Fruit fly (Drosophila melanogaster) whole organism, embryonic: Measurements from ENCODE around the gene CG13114.

Experiments used
- Antp ChIP-seq: fragments of 200-800 bp; sonication (Bioruptor generic); optimal IDR thresholded peaks from 3 replicates; lab custom pipeline; 2016; ENCODE audit warnings: missing biosample characterization, missing genetic modification characterization
- Blimp-1 ChIP-seq: fragments of 200-800 bp; sonication (Bioruptor generic); optimal IDR thresholded peaks from 3 replicates; lab custom pipeline; 2018; ENCODE audit warnings: missing biosample characterization, missing genetic modification characterization, mild to moderate bottlenecking, moderate library complexity, missing genetic modification reagents
- CG11247 ChIP-seq: fragments of 200-800 bp; sonication (Bioruptor generic); IDR thresholded peaks from 2 replicates; pipeline ENCODE4 v1.3.6; 2022; ENCODE audit warnings: missing biosample characterization, missing genetic modification characterization
- CG11695 ChIP-seq: fragments of 200-800 bp; sonication (Bioruptor generic); IDR thresholded peaks from 3 replicates; pipeline ENCODE4 v1.3.6; 2022; ENCODE audit warnings: missing biosample characterization, missing genetic modification characterization
- CG1233 ChIP-seq: fragments of 200-800 bp; sonication (Bioruptor generic); optimal IDR thresholded peaks from 4 replicates; lab custom pipeline; 2018; ENCODE audit warnings: missing biosample characterization, mild to moderate bottlenecking, missing genetic modification characterization
- CG1529 ChIP-seq: fragments of 200-800 bp; sonication (Bioruptor generic); optimal IDR thresholded peaks from 3 replicates; lab custom pipeline; 2018; ENCODE audit warnings: missing biosample characterization, missing genetic modification characterization
- CG17829 ChIP-seq: fragments of 200-800 bp; optimal IDR thresholded peaks from 2 replicates; lab custom pipeline; 2019; ENCODE audit warnings: missing biosample characterization, mild to moderate bottlenecking, missing genetic modification characterization, moderate library complexity
- CG1832 ChIP-seq: fragments of 200-800 bp; sonication (Bioruptor generic); optimal IDR thresholded peaks from 2 replicates; lab custom pipeline; 2017; ENCODE audit warnings: missing biosample characterization, mild to moderate bottlenecking, missing genetic modification characterization, inconsistent platforms
- CG2116 ChIP-seq: fragments of 200-800 bp; sonication (Bioruptor generic); optimal IDR thresholded peaks from 3 replicates; lab custom pipeline; 2018; ENCODE audit warnings: missing biosample characterization, mild to moderate bottlenecking, missing genetic modification characterization
- CG31441 ChIP-seq: fragments of 200-800 bp; sonication (Bioruptor generic); IDR thresholded peaks from 2 replicates; pipeline ENCODE4 v1.3.6; 2022; ENCODE audit warnings: missing biosample characterization, missing genetic modification characterization
- CG4360 ChIP-seq: fragments of 200-800 bp; sonication (Bioruptor generic); IDR thresholded peaks from 2 replicates; pipeline ENCODE4 v1.3.6; 2022; ENCODE audit warnings: missing biosample characterization, missing genetic modification characterization
- CG5953 ChIP-seq: fragments of 200-800 bp; sonication (Bioruptor generic); IDR thresholded peaks from 2 replicates; pipeline ENCODE4 v1.3.6; 2022; ENCODE audit warnings: missing biosample characterization, missing genetic modification characterization
- CG6254 ChIP-seq: fragments of 200-800 bp; sonication (Bioruptor generic); optimal IDR thresholded peaks from 3 replicates; lab custom pipeline; 2017; ENCODE audit warnings: mild to moderate bottlenecking, missing biosample characterization, missing genetic modification reagents, missing genetic modification characterization
- CG6791 ChIP-seq: fragments of 200-800 bp; sonication (Bioruptor generic); IDR thresholded peaks from 3 replicates; pipeline ENCODE4 v1.3.6; 2022; ENCODE audit warnings: missing biosample characterization, missing genetic modification characterization; ENCODE audit not compliant: partially characterized antibody
- CG8290 ChIP-seq, 3 experiments: fragments of 200-800 bp; sonication (Bioruptor generic); optimal IDR thresholded peaks; 2 replicates each; lab custom pipeline; 2016 to 2019; ENCODE audit warnings: missing biosample characterization in 3 of 3, missing genetic modification characterization in 3 of 3, mild to moderate bottlenecking in 2 of 3, moderate library complexity in 1 of 3
- CG8388 ChIP-seq: fragments of 200-800 bp; sonication (Bioruptor generic); optimal IDR thresholded peaks from 2 replicates; lab custom pipeline; 2019; ENCODE audit warnings: missing biosample characterization, mild to moderate bottlenecking, missing genetic modification characterization, moderate library complexity
- CG9609 ChIP-seq: fragments of 200-800 bp; sonication (Bioruptor generic); optimal IDR thresholded peaks from 3 replicates; lab custom pipeline; 2016; ENCODE audit warnings: missing biosample characterization, missing genetic modification characterization
- CG9727 ChIP-seq: fragments of 200-800 bp; sonication (Bioruptor generic); optimal IDR thresholded peaks from 3 replicates; lab custom pipeline; 2017; ENCODE audit warnings: missing biosample characterization, mild to moderate bottlenecking, missing genetic modification characterization
- CG9932 ChIP-seq: fragments of 200-800 bp; sonication (Bioruptor generic); IDR thresholded peaks from 2 replicates; pipeline ENCODE4 v1.3.6; 2022; ENCODE audit warnings: missing biosample characterization, missing genetic modification characterization
- CTCF ChIP-seq: fragments of 200-800 bp; sonication (Bioruptor generic); optimal IDR thresholded peaks from 2 replicates; lab custom pipeline; 2017; ENCODE audit warnings: missing biosample characterization, mild to moderate bottlenecking, missing genetic modification characterization, moderate library complexity
- D ChIP-seq, 2 experiments: fragments of 200-800 bp in 1 of 2; fragments of >200 bp in 1 of 2; sonication (Bioruptor generic) in 1 of 2; optimal IDR thresholded peaks; 2 replicates in 1 of 2; 3 replicates in 1 of 2; lab custom pipeline; 2017; ENCODE audit warnings: mild to moderate bottlenecking in 1 of 2, missing biosample characterization in 1 of 2, missing genetic modification characterization in 1 of 2, missing genetic modification reagents in 1 of 2
- Ets65A ChIP-seq: fragments of 200-800 bp; sonication (Bioruptor generic); peaks from one replicate; lab custom pipeline; 2016; ENCODE audit warnings: missing biosample characterization, missing genetic modification characterization
- Gug ChIP-seq: fragments of 200-800 bp; sonication (Bioruptor generic); IDR thresholded peaks from 4 replicates; pipeline ENCODE4 v1.3.6; 2022; ENCODE audit warnings: missing biosample characterization, missing genetic modification characterization
- HLH54F ChIP-seq: fragments of 200-800 bp; sonication (Bioruptor generic); optimal IDR thresholded peaks from 3 replicates; lab custom pipeline; 2016; ENCODE audit warnings: missing biosample characterization, missing genetic modification characterization
- Med ChIP-seq: fragments of 200-800 bp; sonication (Bioruptor generic); peaks from one replicate; lab custom pipeline; 2016; ENCODE audit warnings: missing biosample characterization, missing genetic modification characterization, mild to moderate bottlenecking, inconsistent platforms, moderate library complexity
- Opbp ChIP-seq: fragments of 200-800 bp; sonication (Bioruptor generic); IDR thresholded peaks from 3 replicates; pipeline ENCODE4 v1.3.6; 2022; ENCODE audit warnings: missing biosample characterization, missing genetic modification characterization; ENCODE audit not compliant: partially characterized antibody
- Optix ChIP-seq: fragments of 200-800 bp; sonication (Bioruptor generic); IDR thresholded peaks from 3 replicates; pipeline ENCODE4 v1.3.6; 2022; ENCODE audit warnings: missing biosample characterization, missing genetic modification characterization
- Ssrp ChIP-seq: fragments of 200-800 bp; sonication (Bioruptor generic); optimal IDR thresholded peaks from 2 replicates; lab custom pipeline; 2018; ENCODE audit warnings: missing biosample characterization, mild to moderate bottlenecking, missing genetic modification characterization, moderate library complexity
- bcd ChIP-seq: fragments of 200-800 bp; sonication (Bioruptor generic); optimal IDR thresholded peaks from 2 replicates; lab custom pipeline; 2017; ENCODE audit warnings: missing biosample characterization, mild to moderate bottlenecking, missing genetic modification characterization
- cato ChIP-seq: fragments of 200-800 bp; sonication (Bioruptor generic); optimal IDR thresholded peaks from 2 replicates; lab custom pipeline; 2016; ENCODE audit warnings: missing biosample characterization, missing genetic modification characterization, borderline replicate concordance
- ci ChIP-seq: fragments of 200-800 bp; sonication (Bioruptor generic); IDR thresholded peaks from 3 replicates; pipeline ENCODE4 v1.3.6; 2022; ENCODE audit warnings: missing biosample characterization, missing genetic modification characterization
- dan ChIP-seq: fragments of 200-800 bp; sonication (Bioruptor generic); IDR thresholded peaks from 2 replicates; pipeline ENCODE4 v1.3.6; 2022; ENCODE audit warnings: missing biosample characterization, missing genetic modification characterization
- exex ChIP-seq: fragments of 200-800 bp; sonication (Bioruptor generic); optimal IDR thresholded peaks from 4 replicates; lab custom pipeline; 2018; ENCODE audit warnings: missing biosample characterization, mild to moderate bottlenecking, missing genetic modification characterization, moderate library complexity
- kay ChIP-seq: fragments of 200-800 bp; sonication (Bioruptor generic); optimal IDR thresholded peaks from 2 replicates; lab custom pipeline; 2016; ENCODE audit warnings: missing biosample characterization, missing genetic modification characterization
- lilli ChIP-seq: fragments of 200-800 bp; sonication (Bioruptor generic); optimal IDR thresholded peaks from 3 replicates; lab custom pipeline; 2016; ENCODE audit warnings: missing biosample characterization, missing genetic modification characterization
- mam ChIP-seq: fragments of 200-800 bp; sonication (Bioruptor generic); optimal IDR thresholded peaks from 3 replicates; lab custom pipeline; 2016; ENCODE audit warnings: missing biosample characterization, missing genetic modification characterization
- pros ChIP-seq: fragments of 200-800 bp; sonication (Bioruptor generic); optimal IDR thresholded peaks from 3 replicates; lab custom pipeline; 2019; ENCODE audit warnings: missing biosample characterization, mild to moderate bottlenecking, missing genetic modification characterization, moderate library complexity
- sens ChIP-seq: fragments of 200-800 bp; sonication (Bioruptor generic); peaks from one replicate; lab custom pipeline; 2016; ENCODE audit warnings: missing biosample characterization, missing genetic modification characterization
- seq ChIP-seq: fragments of 200-800 bp; sonication (Bioruptor generic); IDR thresholded peaks from 2 replicates; pipeline ENCODE4 v1.3.6; 2022; ENCODE audit warnings: missing biosample characterization, missing genetic modification characterization
- sima ChIP-seq: fragments of 200-800 bp; sonication (Bioruptor generic); optimal IDR thresholded peaks from 2 replicates; lab custom pipeline; 2016; ENCODE audit warnings: missing biosample characterization, missing genetic modification characterization
- so ChIP-seq: fragments of 200-800 bp; sonication (Bioruptor generic); IDR thresholded peaks from 3 replicates; pipeline ENCODE4 v1.3.6; 2022; ENCODE audit warnings: missing biosample characterization, missing genetic modification characterization
- stwl ChIP-seq: fragments of 200-800 bp; sonication (Bioruptor generic); optimal IDR thresholded peaks from 3 replicates; lab custom pipeline; 2018; ENCODE audit warnings: missing biosample characterization, mild to moderate bottlenecking, missing genetic modification characterization, moderate library complexity
- trh ChIP-seq: fragments of 200-800 bp; sonication (Bioruptor generic); optimal IDR thresholded peaks from 2 replicates; lab custom pipeline; 2016; ENCODE audit warnings: missing biosample characterization, missing genetic modification characterization

Gene CG13114

DNA sequence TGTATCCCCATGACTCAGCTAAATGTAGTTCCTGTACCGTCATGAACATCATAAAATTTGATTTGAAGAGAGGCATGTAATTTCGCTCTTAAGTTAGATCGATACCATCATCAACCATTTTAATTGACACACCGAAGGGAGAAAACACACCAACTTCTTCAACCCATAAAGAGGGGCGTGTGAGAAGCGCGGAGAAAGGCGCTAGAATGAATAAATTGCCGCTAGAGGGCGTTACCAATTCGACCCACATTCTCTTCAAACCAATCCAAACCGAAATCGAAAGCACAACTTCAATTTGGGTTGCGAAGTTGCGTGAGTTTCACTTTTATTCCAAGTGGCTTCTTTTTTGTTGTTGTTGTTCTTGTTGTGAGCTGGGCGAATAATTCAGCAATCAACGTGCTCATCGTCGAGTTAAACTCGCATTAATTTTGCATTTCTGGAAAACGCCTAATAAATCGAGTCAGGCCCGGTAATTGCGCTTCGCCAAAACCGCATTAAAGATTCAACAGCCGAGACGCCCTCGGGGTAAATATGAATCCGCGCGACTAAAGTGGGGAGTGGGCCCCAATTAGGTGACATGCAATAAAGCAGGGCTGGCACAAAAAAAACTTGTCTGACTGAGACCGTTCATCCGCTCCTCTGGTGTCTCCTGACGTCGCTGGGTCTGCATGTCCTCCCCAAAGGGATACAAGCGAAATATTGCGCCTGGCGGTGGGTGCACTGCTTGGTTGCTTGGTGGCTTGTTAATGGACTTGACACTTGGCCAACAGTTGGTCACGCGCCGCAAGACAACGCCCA lies 33.0 kb upstream of the CG13114 start:
- TF ChIP-seq sima, result no peak
- TF ChIP-seq ci, result 0 out of 3 replicates have a peak, but pooled peaks have one; percentile 43
- peak; percentile 99 for TF ChIP-seq CG17829 (tag; lab: Kevin White, UChicago)
- no peak for TF ChIP-seq Ssrp (tag; lab: Kevin White, UChicago)
- TF ChIP-seq CG5953 (GFP tag; lab: Robert Waterston, UW), result 0 out of 2 replicates have a peak, but pooled peaks have one; percentile 13
- TF ChIP-seq Med (GFP tag; lab: Kevin White, UChicago), result peak; percentile 46
- TF ChIP-seq Ets65A (GFP tag; lab: Kevin White, UChicago), result peak; percentile 86
- no peak for TF ChIP-seq seq (GFP tag; lab: Robert Waterston, UW)
- TF ChIP-seq CG8290 (GFP tag; optimal IDR thresholded peaks at IDR 0.05; lab: Kevin White, UChicago), result peak; percentile 67
- no peak for TF ChIP-seq CG8290 (tag; optimal IDR thresholded peaks at IDR 0.05; lab: Kevin White, UChicago)
- peak; percentile 33; the same call in 1 of the 3 replicates for TF ChIP-seq CG6791
- no peak for TF ChIP-seq kay (GFP tag; lab: Kevin White, UChicago)
- TF ChIP-seq CG4360 (GFP tag; lab: Robert Waterston, UW), result 0 out of 2 replicates have a peak, but pooled peaks have one; percentile 13
- TF ChIP-seq CG11695, result no peak
- TF ChIP-seq Blimp-1 (GFP tag; lab: Kevin White, UChicago), result peak; percentile 70
- TF ChIP-seq CTCF (GFP tag; lab: Kevin White, UChicago), result peak; percentile 86
- no peak for TF ChIP-seq D (optimal IDR thresholded peaks at IDR 0.05; lab: Kevin White, UChicago)
- TF ChIP-seq D (GFP tag; optimal IDR thresholded peaks at IDR 0.05; lab: Kevin White, UChicago), result no peak
- no peak for TF ChIP-seq dan
- TF ChIP-seq stwl (tag; lab: Kevin White, UChicago), result peak; percentile 13

DNA sequence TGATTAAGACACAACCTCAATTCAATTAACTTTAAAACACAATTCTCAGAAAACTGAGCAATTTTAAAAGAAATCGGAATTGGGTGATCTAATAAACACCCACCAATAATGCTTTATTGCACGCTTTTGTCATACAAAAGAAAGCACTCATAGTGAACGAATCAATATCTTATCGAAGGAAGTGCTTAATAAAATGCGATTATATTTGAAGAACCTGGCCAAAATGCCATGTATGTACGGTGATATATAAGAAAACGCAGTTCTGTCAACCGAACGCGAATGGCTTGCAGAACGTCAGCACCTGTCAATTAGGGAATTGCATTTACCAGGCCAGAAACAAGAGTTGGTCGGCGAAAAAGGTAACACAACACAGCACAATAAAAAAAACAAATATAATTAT lies 31.8 kb upstream of the CG13114 start:
- TF ChIP-seq bcd (GFP tag; lab: Kevin White, UChicago), result no peak
- TF ChIP-seq exex (tag; lab: Kevin White, UChicago), result peak; percentile 44
- TF ChIP-seq sens, result peak; percentile 25

DNA sequence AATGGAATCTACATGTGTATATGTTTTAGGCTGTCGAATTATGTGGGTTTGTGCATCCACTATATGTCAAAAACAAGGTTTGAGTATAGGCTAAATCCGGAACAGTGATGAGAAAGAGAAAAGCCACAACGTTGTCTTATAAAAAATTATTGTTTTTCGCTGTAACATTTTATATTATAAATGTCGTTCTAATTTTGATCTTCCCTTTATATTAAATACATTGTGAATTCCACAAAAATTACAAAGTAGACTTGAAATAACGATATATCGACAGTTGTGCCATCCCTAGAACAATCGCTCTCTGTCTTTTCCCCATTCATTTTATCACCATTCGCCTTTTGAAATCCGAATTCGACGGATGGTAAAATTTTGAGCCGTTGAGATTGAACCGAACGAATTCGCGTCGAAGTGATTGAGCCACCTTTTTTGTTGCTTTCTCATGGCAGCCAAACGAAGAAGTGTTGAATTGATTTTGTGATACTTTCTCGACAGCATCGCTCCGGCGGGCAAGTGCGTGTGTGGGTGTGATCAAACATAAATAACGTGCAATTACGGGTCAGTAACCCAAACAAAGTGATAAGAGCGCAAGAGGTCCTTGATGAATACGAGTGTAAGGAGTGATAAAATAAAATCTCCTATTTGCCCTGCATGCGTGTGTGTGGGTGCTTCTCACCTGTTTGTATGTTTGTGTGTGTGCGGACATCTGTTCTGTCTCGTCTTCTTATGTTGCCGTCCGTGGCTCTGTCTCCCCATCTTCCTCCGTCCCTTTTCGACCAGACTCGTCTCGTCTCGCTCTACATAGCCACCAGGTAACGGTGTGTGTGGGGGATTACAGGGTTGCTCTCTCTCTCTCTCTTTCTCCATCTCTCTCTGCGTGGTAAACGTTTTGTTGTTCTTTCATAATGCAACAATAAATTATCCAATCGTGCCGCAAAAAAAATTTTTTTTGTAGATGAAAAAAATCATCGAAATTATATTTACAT lies 24.4 kb upstream of the CG13114 start, which contains the start of gene Oatp30B:
Oatp30B (plus strand) TSS at position 325 of the 983 bp plus-strand sequence.
- TF ChIP-seq pros (GFP tag; lab: Kevin White, UChicago) (peak; percentile 72), CG17829 (tag; lab: Kevin White, UChicago) (peak; percentile 98), so (GFP tag; lab: Robert Waterston, UW) (peak; percentile 95), CG11695 (peak; percentile 95), CG1233 (GFP tag; lab: Kevin White, UChicago) (peak; percentile 94), CG8388 (peak; percentile 96), CG1529 (GFP tag; lab: Kevin White, UChicago) (peak; percentile 88), CG31441 (GFP tag; lab: Robert Waterston, UW) (peak; percentile 95), Gug (peak; percentile 92), CG9727 (peak; percentile 96), Optix (GFP tag; lab: Robert Waterston, UW) (peak; percentile 88; the same call in 2 of the 3 replicates), Antp (GFP tag; lab: Kevin White, UChicago) (peak; percentile 93), lilli (peak; percentile 98), CG9932 (peak; percentile 99), CG1832 (GFP tag; lab: Kevin White, UChicago) (peak; percentile 82), HLH54F (GFP tag; lab: Kevin White, UChicago) (peak; percentile 96), CG11247 (GFP tag; lab: Robert Waterston, UW) (peak; percentile 98), trh (peak; percentile 95), Opbp (GFP tag; lab: Robert Waterston, UW) (peak; percentile 96), CG6254 (peak; percentile 90), Blimp-1 (GFP tag; lab: Kevin White, UChicago) (peak; percentile 95), CG9609 (peak; percentile 95), CG2116 (GFP tag; lab: Kevin White, UChicago) (peak; percentile 93), mam (GFP tag; lab: Kevin White, UChicago) (peak; percentile 97), cato (GFP tag; lab: Kevin White, UChicago) (peak; percentile 92)
